Worm (Caenorhabditis elegans): ENCODE data around the gene F59F5.3.
A peak's percentile ranks its signal among the peaks of the same experiment; 100 is the strongest.

The F59F5.3 gene

DNA sequence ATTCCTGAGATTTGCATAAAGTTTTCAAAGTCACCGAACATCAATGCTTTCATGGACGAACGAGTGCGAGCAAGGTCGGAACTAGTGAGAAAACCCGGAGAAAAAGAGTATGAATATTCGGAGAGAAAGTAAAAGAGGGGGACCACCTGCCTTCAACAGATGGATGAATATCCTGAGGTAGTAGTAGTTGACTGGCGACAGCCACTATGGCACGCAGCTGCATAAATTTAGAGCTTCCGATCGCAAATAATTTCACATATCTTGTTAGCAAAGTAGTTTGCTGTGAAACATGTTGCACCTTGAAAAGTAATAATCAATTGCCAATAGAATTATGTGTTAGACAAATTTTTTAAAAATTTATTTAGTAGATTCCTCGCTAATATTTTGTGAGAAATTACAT, 14.6 kb upstream of the F59F5.3 start:
- TF ChIP-seq nhr-23 (tag; optimal IDR thresholded peaks at IDR 0.05), result no peak

DNA sequence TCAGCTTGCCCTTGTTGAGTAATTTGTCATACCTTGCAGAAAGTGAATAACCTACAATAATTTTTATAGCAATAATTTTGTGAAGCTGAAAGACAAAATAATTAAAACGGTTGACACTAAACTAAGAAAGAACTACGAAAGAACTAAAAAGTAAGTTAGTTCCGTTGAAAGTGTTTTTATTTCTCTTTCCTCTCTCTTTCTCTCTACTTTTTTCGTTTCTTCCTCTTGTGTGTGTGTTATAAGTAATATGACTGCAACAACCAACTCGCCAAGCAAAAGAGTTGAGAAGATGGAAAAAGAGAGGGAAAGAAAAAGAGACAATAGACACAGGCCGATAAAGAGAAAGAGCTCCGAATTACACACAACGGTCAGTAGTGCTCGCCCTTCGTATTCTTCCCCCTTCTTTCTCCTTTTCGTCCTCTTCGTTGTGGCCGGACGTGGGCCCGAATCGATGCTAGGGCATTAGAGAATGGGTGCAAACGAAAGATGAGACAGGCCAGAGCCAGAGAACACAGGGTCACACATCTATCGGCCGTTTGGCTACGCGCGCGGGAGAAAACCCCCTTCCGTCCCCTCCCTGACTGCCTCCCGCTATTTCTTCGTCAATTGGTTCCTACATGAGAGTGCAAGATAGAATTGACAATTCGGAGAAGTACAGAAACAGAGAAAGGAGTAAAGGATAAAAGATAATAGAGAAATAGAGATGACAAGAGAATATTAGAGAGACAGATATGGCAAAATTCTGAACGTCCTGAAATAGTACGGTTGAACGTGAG, 13.2 kb upstream of the F59F5.3 start, which contains the start of gene syd-2:
Gene syd-2 (minus strand): TSS at position 51 of the 776 bp plus-strand sequence.
- TF ChIP-seq nhr-12 (tag; optimal IDR thresholded peaks at IDR 0.05) (no peak), nhr-76 (tag; optimal IDR thresholded peaks at IDR 0.05) (no peak), hmg-11 (tag; optimal IDR thresholded peaks at IDR 0.05) (peak; percentile 95), ztf-11 (tag; optimal IDR thresholded peaks at IDR 0.05) (no peak), ztf-4 (tag; optimal IDR thresholded peaks at IDR 0.05) (no peak), ceh-9 (tag; optimal IDR thresholded peaks at IDR 0.05) (no peak), eor-1 (tag; optimal IDR thresholded peaks at IDR 0.05) (no peak), nhr-11 (tag; optimal IDR thresholded peaks at IDR 0.05) (peak; percentile 47), fkh-2 (tag; optimal IDR thresholded peaks at IDR 0.05) (no peak), nhr-237 (tag; optimal IDR thresholded peaks at IDR 0.05) (no peak), elt-2 (tag; optimal IDR thresholded peaks at IDR 0.05) (peak; percentile 34), elt-1 (tag; optimal IDR thresholded peaks at IDR 0.05) (no peak), zag-1 (tag; optimal IDR thresholded peaks at IDR 0.05) (no peak), ama-1 (optimal IDR thresholded peaks at IDR 0.05) (no peak), nfya-1 (tag; optimal IDR thresholded peaks at IDR 0.05; ENCODE audit: insufficient read depth) (peak; percentile 75), mdl-1 (tag; optimal IDR thresholded peaks at IDR 0.05) (no peak), lin-15B (tag; optimal IDR thresholded peaks at IDR 0.05) (peak; percentile 55), nhr-67 (tag; optimal IDR thresholded peaks at IDR 0.05) (no peak), nhr-77 (tag; optimal IDR thresholded peaks at IDR 0.05) (no peak), nhr-25 (tag; optimal IDR thresholded peaks at IDR 0.05) (peak; percentile 27), egl-5 (tag; optimal IDR thresholded peaks at IDR 0.05) (peak; percentile 6), nhr-23 (tag; optimal IDR thresholded peaks at IDR 0.05) (peak; percentile 59), snpc-4 (tag; optimal IDR thresholded peaks at IDR 0.05) (no peak), lin-39 (tag; optimal IDR thresholded peaks at IDR 0.05) (peak; percentile 95), lsy-12 (tag; optimal IDR thresholded peaks at IDR 0.05) (peak; percentile 30), ceh-16 (tag; optimal IDR thresholded peaks at IDR 0.05) (no peak), elt-3 (tag; optimal IDR thresholded peaks at IDR 0.05) (no peak), unc-62 (GFP tag; optimal IDR thresholded peaks at IDR 0.05) (peak; percentile 79), egl-27 (tag; optimal IDR thresholded peaks at IDR 0.05) (peak; percentile 4), pqm-1 (tag; optimal IDR thresholded peaks at IDR 0.05) (peak; percentile 2), fkh-10 (GFP tag; optimal IDR thresholded peaks at IDR 0.05) (peak; percentile 85), jun-1 (tag; optimal IDR thresholded peaks at IDR 0.05) (peak; percentile 35), fos-1 (tag; optimal IDR thresholded peaks at IDR 0.05) (no peak), sea-2 (GFP tag; optimal IDR thresholded peaks at IDR 0.05) (no peak), unc-39 (tag; optimal IDR thresholded peaks at IDR 0.05) (no peak), ceh-82 (tag; optimal IDR thresholded peaks at IDR 0.05) (no peak), aly-2 (tag; optimal IDR thresholded peaks at IDR 0.05) (no peak), R02D3.7 (tag; optimal IDR thresholded peaks at IDR 0.05) (peak; percentile 19), skn-1 (tag; optimal IDR thresholded peaks at IDR 0.05) (peak; percentile 6), nhr-28 (tag; optimal IDR thresholded peaks at IDR 0.05) (no peak), daf-12 (tag; optimal IDR thresholded peaks at IDR 0.05) (no peak), pha-4 (tag; optimal IDR thresholded peaks at IDR 0.05) (peak; percentile 68), ceh-28 (tag; optimal IDR thresholded peaks at IDR 0.05) (peak; percentile 70), ZK546.5 (tag; optimal IDR thresholded peaks at IDR 0.05) (no peak), mml-1 (tag; optimal IDR thresholded peaks at IDR 0.05) (no peak), tbx-2 (tag; optimal IDR thresholded peaks at IDR 0.05) (peak; percentile 57), nhr-43 (tag; optimal IDR thresholded peaks at IDR 0.05; ENCODE audit: poor library complexity, severe bottlenecking) (no peak)

Measured in whole organism, L3 larva.